Worm (Caenorhabditis elegans): ENCODE results near the gene snf-3.

- no peak for TF ChIP-seq dao-5 (tag; optimal IDR thresholded peaks at IDR 0.05)
- TF ChIP-seq W03F9.2 (tag; optimal IDR thresholded peaks at IDR 0.05), result no peak
Observed at ce11 chrII:1110901-1111300, 19.1 kb downstream of the snf-3 start, which contains the start of gene lips-11.
